Worm (Caenorhabditis elegans) whole organism, L3 larva: ENCODE measurements around the gene R05G9.3.
A peak's percentile ranks its signal among the peaks of the same experiment; 100 is the strongest.

Experiments used
- R02D3.7 ChIP-seq: fragments of 150-350 bp; optimal IDR thresholded peaks from 2 replicates; lab custom pipeline; 2014; ENCODE audit warnings: missing biosample characterization, missing genetic modification characterization
- ZK546.5 ChIP-seq: sonication (generic microtip); optimal IDR thresholded peaks from 2 replicates; lab custom pipeline; 2017; ENCODE audit warnings: missing biosample characterization, missing genetic modification characterization
- ama-1 ChIP-seq: fragments of 150-350 bp; optimal IDR thresholded peaks from 2 replicates; lab custom pipeline; 2018
- ceh-16 ChIP-seq: sonication (generic microtip); optimal IDR thresholded peaks from 2 replicates; lab custom pipeline; 2017; ENCODE audit warnings: missing biosample characterization, missing genetic modification characterization
- ceh-28 ChIP-seq: fragments of 150-350 bp; optimal IDR thresholded peaks from 2 replicates; lab custom pipeline; 2014; ENCODE audit warnings: missing biosample characterization, missing genetic modification reagents, missing genetic modification characterization
- ceh-82 ChIP-seq: fragments of 150-350 bp; optimal IDR thresholded peaks from 2 replicates; lab custom pipeline; 2014; ENCODE audit warnings: missing biosample characterization, missing genetic modification characterization
- daf-12 ChIP-seq: fragments of 150-350 bp; optimal IDR thresholded peaks from 2 replicates; lab custom pipeline; 2014; ENCODE audit warnings: missing biosample characterization, missing genetic modification reagents, missing genetic modification characterization
- egl-5 ChIP-seq: fragments of 150-350 bp; optimal IDR thresholded peaks from 2 replicates; lab custom pipeline; 2017; ENCODE audit warnings: missing biosample characterization, missing genetic modification reagents, missing genetic modification characterization, inconsistent platforms
- elt-1 ChIP-seq: fragments of 150-350 bp; optimal IDR thresholded peaks from 2 replicates; lab custom pipeline; 2014; ENCODE audit warnings: missing biosample characterization, missing genetic modification characterization
- elt-2 ChIP-seq: sonication (generic microtip); optimal IDR thresholded peaks from 2 replicates; lab custom pipeline; 2016; ENCODE audit warnings: missing genetic modification reagents, mild to moderate bottlenecking, missing genetic modification characterization, missing compliant biosample characterization
- elt-3 ChIP-seq, 3 experiments: fragments of 150-350 bp in 1 of 3; sonication (generic microtip) in 2 of 3; optimal IDR thresholded peaks; 2 replicates in 2 of 3; 4 replicates in 1 of 3; lab custom pipeline; 2014 to 2017; ENCODE audit warnings: missing biosample characterization in 3 of 3, missing genetic modification characterization in 3 of 3
- fkh-10 ChIP-seq: sonication (generic microtip); optimal IDR thresholded peaks from 2 replicates; lab custom pipeline; 2017; ENCODE audit warnings: missing biosample characterization, missing genetic modification reagents, missing genetic modification characterization
- fkh-2 ChIP-seq: fragments of 150-350 bp; optimal IDR thresholded peaks from 2 replicates; lab custom pipeline; 2014; ENCODE audit warnings: missing biosample characterization, missing genetic modification reagents, missing genetic modification characterization
- fos-1 ChIP-seq: fragments of 150-350 bp; optimal IDR thresholded peaks from 2 replicates; lab custom pipeline; 2014; ENCODE audit warnings: missing biosample characterization, missing genetic modification characterization
- hmg-11 ChIP-seq: sonication (generic microtip); optimal IDR thresholded peaks from 2 replicates; lab custom pipeline; 2016; ENCODE audit warnings: missing genetic modification characterization, missing compliant biosample characterization
- lin-39 ChIP-seq: fragments of 150-350 bp; optimal IDR thresholded peaks from 2 replicates; lab custom pipeline; 2018; ENCODE audit warnings: missing biosample characterization, missing genetic modification reagents, missing genetic modification characterization
- mdl-1 ChIP-seq: fragments of 150-350 bp; optimal IDR thresholded peaks from 2 replicates; lab custom pipeline; 2014; ENCODE audit warnings: missing biosample characterization, missing genetic modification characterization
- nfya-1 ChIP-seq: sonication (generic microtip); optimal IDR thresholded peaks from 2 replicates; lab custom pipeline; 2017; ENCODE audit warnings: missing genetic modification characterization, mild to moderate bottlenecking, missing compliant biosample characterization, antibody characterized with exemption, moderate library complexity; ENCODE audit not compliant: insufficient read depth
- nhr-11 ChIP-seq: fragments of 150-350 bp; optimal IDR thresholded peaks from 2 replicates; lab custom pipeline; 2014; ENCODE audit warnings: missing biosample characterization, missing genetic modification characterization
- nhr-12 ChIP-seq: fragments of 150-350 bp; optimal IDR thresholded peaks from 2 replicates; lab custom pipeline; 2014; ENCODE audit warnings: missing biosample characterization, missing genetic modification characterization
- nhr-25 ChIP-seq: sonication (generic microtip); optimal IDR thresholded peaks from 2 replicates; lab custom pipeline; 2017; ENCODE audit warnings: missing biosample characterization, missing genetic modification characterization
- nhr-28 ChIP-seq: fragments of 150-350 bp; optimal IDR thresholded peaks from 2 replicates; lab custom pipeline; 2014; ENCODE audit warnings: missing biosample characterization, missing genetic modification characterization
- nhr-43 ChIP-seq: sonication (generic microtip); optimal IDR thresholded peaks from 2 replicates; lab custom pipeline; 2016; ENCODE audit warnings: mild to moderate bottlenecking, missing genetic modification characterization, missing compliant biosample characterization; ENCODE audit not compliant: poor library complexity, severe bottlenecking
- nhr-76 ChIP-seq: fragments of 150-350 bp; sonication (generic microtip); optimal IDR thresholded peaks from 5 replicates; lab custom pipeline; 2014; ENCODE audit warnings: missing biosample characterization, missing genetic modification characterization
- pha-4 ChIP-seq: fragments of 150-350 bp; optimal IDR thresholded peaks from 2 replicates; lab custom pipeline; 2014; ENCODE audit warnings: missing biosample characterization, missing genetic modification reagents, missing genetic modification characterization
- sea-2 ChIP-seq: fragments of 150-350 bp; sonication (generic microtip); optimal IDR thresholded peaks from 4 replicates; lab custom pipeline; 2014; ENCODE audit warnings: missing biosample characterization, missing genetic modification reagents, missing genetic modification characterization
- skn-1 ChIP-seq: fragments of 150-350 bp; optimal IDR thresholded peaks from 2 replicates; lab custom pipeline; 2014; ENCODE audit warnings: missing biosample characterization, missing genetic modification characterization
- snpc-4 ChIP-seq: fragments of 150-350 bp; optimal IDR thresholded peaks from 2 replicates; lab custom pipeline; 2014; ENCODE audit warnings: missing biosample characterization, missing genetic modification characterization
- unc-62 ChIP-seq: fragments of 150-350 bp; sonication (generic microtip); optimal IDR thresholded peaks from 4 replicates; lab custom pipeline; 2014; ENCODE audit warnings: missing biosample characterization, missing genetic modification reagents, missing genetic modification characterization
- ztf-11 ChIP-seq: fragments of 150-350 bp; optimal IDR thresholded peaks from 2 replicates; lab custom pipeline; 2014; ENCODE audit warnings: missing biosample characterization, missing genetic modification characterization
- ztf-4 ChIP-seq: fragments of 150-350 bp; optimal IDR thresholded peaks from 2 replicates; lab custom pipeline; 2014; ENCODE audit warnings: missing biosample characterization, missing genetic modification characterization

Gene R05G9.3

DNA sequence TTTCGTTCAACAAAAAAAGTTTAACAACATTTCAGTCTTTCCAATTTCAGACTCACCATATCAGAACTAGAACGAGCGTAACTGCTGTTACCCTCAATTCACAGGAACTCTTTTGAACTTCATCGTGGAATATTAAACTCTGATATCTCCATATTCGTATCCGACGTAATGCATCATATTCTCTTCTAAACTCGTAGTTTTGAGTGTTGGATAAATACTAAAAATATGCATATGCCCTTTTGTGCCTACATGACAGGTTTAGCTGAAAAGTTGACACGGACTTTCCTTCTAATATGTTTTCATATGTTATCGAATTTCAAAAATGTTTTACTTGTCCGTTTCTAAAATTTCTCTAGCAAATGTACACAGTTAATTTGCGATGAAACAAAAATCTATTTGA lies 2.3 kb downstream of the R05G9.3 start, which contains the start of gene twk-49:
Gene twk-49 (minus strand): TSS at position 101 of the 400 bp plus-strand sequence.
- TF ChIP-seq mdl-1 (tag; lab: Kevin White, UChicago) (no peak), unc-62 (GFP tag; lab: Kevin White, UChicago) (no peak), ceh-82 (tag; lab: Kevin White, UChicago) (no peak), elt-2 (tag; lab: Kevin White, UChicago) (no peak), nfya-1 (tag; lab: Kevin White, UChicago) (no peak), skn-1 (no peak), fkh-2 (tag; lab: Kevin White, UChicago) (no peak), nhr-25 (tag; lab: Kevin White, UChicago) (no peak), elt-3 (tag; optimal IDR thresholded peaks at IDR 0.05; lab: Kevin White, UChicago) (no peak), elt-1 (tag; lab: Kevin White, UChicago) (no peak), nhr-76 (tag; lab: Kevin White, UChicago) (no peak), nhr-11 (tag; lab: Kevin White, UChicago) (no peak), ztf-11 (no peak), hmg-11 (tag; lab: Kevin White, UChicago) (no peak), ceh-28 (no peak)

DNA sequence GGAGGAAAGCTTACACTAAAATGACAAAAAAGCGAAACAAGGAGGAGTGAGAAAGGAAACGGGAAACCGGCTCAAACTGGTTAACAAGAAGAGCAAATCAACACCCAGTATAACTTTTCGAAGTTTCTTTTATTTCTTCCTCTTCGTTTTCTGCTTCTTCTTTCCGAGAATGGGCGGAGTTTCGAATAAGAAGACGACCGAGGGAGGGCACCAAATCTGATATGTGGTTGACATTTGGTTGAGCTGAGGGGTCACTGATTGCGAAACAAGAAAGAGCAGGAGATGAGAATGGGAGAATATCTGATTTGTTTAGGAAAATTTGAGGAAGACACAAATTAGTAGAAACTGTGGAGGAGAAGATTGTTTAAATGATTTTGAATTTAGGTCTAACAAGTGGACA lies 2.7 kb downstream of the R05G9.3 start:
- no peak for TF ChIP-seq nhr-76 (tag; lab: Kevin White, UChicago)
- TF ChIP-seq nfya-1 (tag; lab: Kevin White, UChicago) = peak; percentile 20
- TF ChIP-seq ZK546.5 (tag; lab: Kevin White, UChicago) = no peak
- no peak for TF ChIP-seq egl-5 (tag; lab: Kevin White, UChicago)

DNA sequence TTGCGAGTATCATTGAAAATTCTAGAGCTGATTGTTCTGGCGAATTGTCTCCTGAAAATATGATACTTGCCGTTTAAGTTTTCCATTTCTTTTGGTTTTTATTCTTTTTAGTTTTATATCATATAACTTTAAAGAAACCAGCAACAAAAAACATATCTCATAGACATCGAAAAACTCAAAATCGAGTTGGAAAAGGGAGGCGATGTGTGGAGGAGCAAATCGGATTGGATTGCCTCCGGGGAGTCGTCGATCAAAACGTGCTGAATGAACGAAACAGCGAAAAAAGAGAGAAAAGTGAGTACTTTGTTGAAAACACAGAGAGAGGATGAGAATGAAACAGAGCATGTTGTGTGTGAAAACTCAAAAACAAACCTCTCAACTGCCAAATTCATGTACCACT lies 4.2 kb downstream of the R05G9.3 start:
- TF ChIP-seq fkh-2 (tag; lab: Kevin White, UChicago) (no peak), nhr-11 (tag; lab: Kevin White, UChicago) (no peak), nfya-1 (tag; lab: Kevin White, UChicago) (peak; percentile 18), pha-4 (tag; lab: Kevin White, UChicago) (no peak), nhr-12 (tag; lab: Kevin White, UChicago) (no peak), nhr-28 (tag; lab: Kevin White, UChicago) (no peak), nhr-76 (tag; lab: Kevin White, UChicago) (no peak)

DNA sequence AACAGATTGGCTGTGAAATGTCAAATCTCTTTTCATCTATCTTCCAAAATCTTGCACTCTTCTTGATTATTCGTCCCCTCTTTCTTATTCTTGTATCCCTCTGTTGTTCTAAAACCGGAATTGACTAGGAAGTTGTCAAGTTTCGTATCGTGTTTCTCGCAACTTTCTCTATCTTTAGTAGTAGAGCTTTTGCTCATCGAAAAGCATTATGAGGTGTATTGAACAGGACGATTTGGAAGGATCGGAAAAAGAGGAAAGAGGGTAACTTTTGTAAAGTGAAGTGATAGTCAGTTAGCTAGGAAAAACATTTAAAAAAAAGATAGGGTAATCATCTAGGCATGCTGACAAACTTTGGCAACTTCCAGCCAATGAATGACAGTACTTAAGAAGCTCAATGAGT lies 4.8 kb downstream of the R05G9.3 start:
- TF ChIP-seq nhr-76 (tag; lab: Kevin White, UChicago) = no peak
- TF ChIP-seq daf-12 (tag; lab: Kevin White, UChicago) = no peak
- no peak for TF ChIP-seq ceh-16 (tag; lab: Kevin White, UChicago)
- TF ChIP-seq elt-1 (tag; lab: Kevin White, UChicago) = no peak
- TF ChIP-seq nhr-43 = no peak

DNA sequence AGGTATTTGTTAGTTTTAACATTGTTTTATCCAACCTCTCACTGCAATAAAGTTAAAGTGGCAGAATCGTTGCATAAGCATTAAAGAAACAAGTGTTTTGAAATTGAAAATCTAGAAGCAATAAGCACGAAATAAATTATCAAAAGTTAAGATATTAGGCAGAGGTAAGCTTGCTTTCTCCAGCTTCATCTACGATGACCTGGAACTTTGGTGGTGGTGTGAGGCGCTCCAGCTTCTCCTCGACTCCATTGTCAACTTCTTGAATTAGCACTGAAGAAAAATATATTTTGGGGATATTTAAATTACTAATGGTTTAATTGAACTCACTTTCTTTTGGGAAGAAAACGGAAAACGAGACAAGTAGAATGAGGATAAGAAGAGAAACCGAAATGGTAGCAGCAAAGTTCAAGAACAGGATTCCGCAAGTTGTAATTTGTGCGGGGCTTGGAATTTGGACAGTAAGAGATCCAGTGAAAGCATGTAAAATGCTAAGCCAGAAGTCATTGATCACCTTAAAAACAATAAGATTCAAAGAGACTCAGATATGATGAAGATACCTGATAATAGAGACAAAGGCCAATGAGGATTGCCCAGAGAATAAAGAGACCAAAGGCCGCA lies 7.5 kb downstream of the R05G9.3 start:
- TF ChIP-seq ama-1 (lab: Kevin White, UChicago) = peak; percentile 35
- TF ChIP-seq nhr-76 (tag; lab: Kevin White, UChicago) = no peak

- no peak for TF ChIP-seq fkh-2 (tag; lab: Kevin White, UChicago)
- no peak for TF ChIP-seq nfya-1 (tag; lab: Kevin White, UChicago)
- no peak for TF ChIP-seq elt-1 (tag; lab: Kevin White, UChicago)
- TF ChIP-seq elt-3 (tag; optimal IDR thresholded peaks at IDR 0.05; lab: Kevin White, UChicago) = no peak
- no peak for TF ChIP-seq nhr-12 (tag; lab: Kevin White, UChicago)
- no peak for TF ChIP-seq fkh-10 (GFP tag; lab: Kevin White, UChicago)
- TF ChIP-seq R02D3.7 (tag; lab: Kevin White, UChicago) = no peak
- TF ChIP-seq mdl-1 (tag; lab: Kevin White, UChicago) = no peak
- no peak for TF ChIP-seq fos-1
- TF ChIP-seq ceh-82 (tag; lab: Kevin White, UChicago) = no peak
- no peak for TF ChIP-seq lin-39 (tag; lab: Kevin White, UChicago)
- TF ChIP-seq ceh-28 = no peak
- TF ChIP-seq ztf-4 (tag; lab: Kevin White, UChicago) = no peak
- no peak for TF ChIP-seq snpc-4 (tag; lab: Kevin White, UChicago)
- TF ChIP-seq sea-2 (GFP tag; lab: Kevin White, UChicago) = no peak
- TF ChIP-seq ama-1 (lab: Kevin White, UChicago) = no peak
- TF ChIP-seq nhr-28 (tag; lab: Kevin White, UChicago) = no peak
- no peak for TF ChIP-seq pha-4 (tag; lab: Kevin White, UChicago)
- no peak for TF ChIP-seq daf-12 (tag; lab: Kevin White, UChicago)
Measured at ce11 chrII:6493139-6493538, 8.2 kb downstream of the R05G9.3 start.
